Worm (Caenorhabditis elegans): Measurements from ENCODE around the gene wrt-5.

Gene wrt-5

ce11 chrIV:4004221-4004620 lies 47.2 kb downstream of the wrt-5 start:
- TF ChIP-seq med-1 (GFP tag; optimal IDR thresholded peaks at IDR 0.05; ENCODE audit: insufficient read depth), result no peak
- no peak for TF ChIP-seq cog-1 (tag; optimal IDR thresholded peaks at IDR 0.05)
- no peak for TF ChIP-seq T22C8.4 (GFP tag; IDR thresholded peaks at IDR 0.05)
- TF ChIP-seq tab-1 (GFP tag; IDR thresholded peaks at IDR 0.05), result no peak
- TF ChIP-seq ref-1 (GFP tag; conservative IDR thresholded peaks at IDR 0.05), result no peak
- no peak for TF ChIP-seq flt-1 (GFP tag; IDR thresholded peaks at IDR 0.05)
- TF ChIP-seq ztf-29 (GFP tag; IDR thresholded peaks at IDR 0.05), result no peak
- no peak for TF ChIP-seq ztf-23 (GFP tag; IDR thresholded peaks at IDR 0.05)
- TF ChIP-seq klf-2 (GFP tag; conservative IDR thresholded peaks at IDR 0.05), result no peak

Measured in whole organism, midembryonic.